Fruit fly (Drosophila melanogaster): ENCODE results near the gene CG3982.
A peak's percentile ranks its signal among the peaks of the same experiment; 100 is the strongest.

The CG3982 gene

DNA sequence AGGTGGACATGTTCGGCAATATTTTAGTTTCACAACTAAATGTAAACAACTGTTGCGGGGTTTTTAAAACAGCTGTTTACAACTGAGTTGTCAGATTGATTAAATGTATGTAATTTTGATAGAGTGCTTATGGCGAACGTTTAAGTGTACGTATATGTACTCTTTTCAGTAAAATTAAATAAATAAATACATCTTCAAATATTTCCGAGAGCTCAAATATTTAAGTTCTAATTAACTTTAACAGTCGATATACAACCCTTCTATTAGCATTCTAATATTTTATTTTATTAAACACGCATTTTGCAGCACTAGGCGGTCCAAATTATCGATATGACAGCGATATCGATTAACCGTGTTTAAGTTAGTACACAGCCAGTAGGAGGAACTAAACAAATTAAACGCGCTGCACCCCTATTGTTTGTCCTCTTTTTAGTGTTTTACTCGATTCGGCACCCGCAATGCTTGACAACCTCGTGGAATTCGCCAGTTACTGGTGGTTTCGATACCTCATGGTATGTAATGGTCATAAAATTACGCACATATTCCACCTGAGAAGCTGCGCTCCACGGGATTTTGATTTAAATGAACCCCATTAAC lies 34.4 kb upstream of the CG3982 start, which contains the start of the genes CG3448 and ghi (continued):
- TF ChIP-seq CG32532 (GFP tag; IDR thresholded peaks at IDR 0.05) = no peak; the same call in 1 of the 2 replicates
- TF ChIP-seq CG13287 (GFP tag; IDR thresholded peaks at IDR 0.05; ENCODE audit: partially characterized antibody) = peak; percentile 83
- TF ChIP-seq CG16815 (GFP tag; optimal IDR thresholded peaks at IDR 0.05) = no peak
- peak; percentile 22; the same call in 1 of the 2 replicates for TF ChIP-seq Rx (GFP tag; IDR thresholded peaks at IDR 0.05)
- no peak for TF ChIP-seq tll (GFP tag; optimal IDR thresholded peaks at IDR 0.05)
- TF ChIP-seq zfh1 (GFP tag; IDR thresholded peaks at IDR 0.05) = peak; percentile 67
- TF ChIP-seq CG34422 (GFP tag; IDR thresholded peaks at IDR 0.05) = peak; percentile 58; the same call in 1 of the 3 replicates
- 0 out of 2 replicates have a peak, but pooled peaks have one; percentile 13 for TF ChIP-seq CG17328 (GFP tag; IDR thresholded peaks at IDR 0.05)
- peak; percentile 51 for TF ChIP-seq CG8924 (tag; optimal IDR thresholded peaks at IDR 0.05)
- peak; percentile 72 for TF ChIP-seq BEAF-32 (GFP tag; optimal IDR thresholded peaks at IDR 0.05)
- no peak for TF ChIP-seq trh (GFP tag; optimal IDR thresholded peaks at IDR 0.05)
- peak in 1 of 2 experiments; percentile 28 for TF ChIP-seq insv (GFP tag; optimal IDR thresholded peaks at IDR 0.05)
- TF ChIP-seq pum (GFP tag; optimal IDR thresholded peaks at IDR 0.05) = peak; percentile 11
- no peak for TF ChIP-seq bowl (GFP tag; IDR thresholded peaks at IDR 0.05)
- peak; percentile 76 for TF ChIP-seq CG13296 (GFP tag; optimal IDR thresholded peaks at IDR 0.05)
- TF ChIP-seq pita (GFP tag; optimal IDR thresholded peaks at IDR 0.05) = no peak
- peak; percentile 86 for TF ChIP-seq CG14710 (tag; optimal IDR thresholded peaks at IDR 0.05)
- TF ChIP-seq CG17612 (GFP tag; IDR thresholded peaks at IDR 0.05) = no peak
- peak; percentile 17 for TF ChIP-seq Camta (GFP tag; optimal IDR thresholded peaks at IDR 0.05)
- no peak for TF ChIP-seq ab (GFP tag; optimal IDR thresholded peaks at IDR 0.05)
- peak; percentile 45; the same call in 1 of the 2 replicates for TF ChIP-seq tna (GFP tag; IDR thresholded peaks at IDR 0.05; ENCODE audit: partially characterized antibody)
- TF ChIP-seq al (GFP tag; IDR thresholded peaks at IDR 0.05) = peak; percentile 59; the same call in 1 of the 2 replicates
- TF ChIP-seq CG18619 (GFP tag; optimal IDR thresholded peaks at IDR 0.05) = peak; percentile 1
- no peak for TF ChIP-seq HLH3B (GFP tag; IDR thresholded peaks at IDR 0.05)
- peak; percentile 64 for TF ChIP-seq HHEX (GFP tag; optimal IDR thresholded peaks at IDR 0.05)
- TF ChIP-seq CG1529 (GFP tag; optimal IDR thresholded peaks at IDR 0.05) = no peak
- no peak for TF ChIP-seq dati (GFP tag; IDR thresholded peaks at IDR 0.05)
- peak; percentile 3 for TF ChIP-seq CG8290 (GFP tag; optimal IDR thresholded peaks at IDR 0.05)
- TF ChIP-seq CG8290 (tag; optimal IDR thresholded peaks at IDR 0.05) = peak in 1 of 2 experiments; percentile 65
- peak; percentile 62 for TF ChIP-seq hbn (GFP tag; IDR thresholded peaks at IDR 0.05; ENCODE audit: partially characterized antibody)
- TF ChIP-seq CG17186 (GFP tag; optimal IDR thresholded peaks at IDR 0.05) = peak; percentile 22
- TF ChIP-seq Atf-2 (GFP tag; optimal IDR thresholded peaks at IDR 0.05) = no peak
- no peak for TF ChIP-seq sim (GFP tag; IDR thresholded peaks at IDR 0.05)
- peak; percentile 63; the same call in 1 of the 2 replicates for TF ChIP-seq CG11247 (GFP tag; IDR thresholded peaks at IDR 0.05)
- peak; percentile 28 for TF ChIP-seq Dip3 (GFP tag; optimal IDR thresholded peaks at IDR 0.05)
- TF ChIP-seq CG18011 (GFP tag; optimal IDR thresholded peaks at IDR 0.05) = peak; percentile 46
- TF ChIP-seq CG9932 (GFP tag; IDR thresholded peaks at IDR 0.05) = peak; percentile 61
- no peak for TF ChIP-seq ato (GFP tag; IDR thresholded peaks at IDR 0.05; ENCODE audit: partially characterized antibody)
- TF ChIP-seq unpg (GFP tag; optimal IDR thresholded peaks at IDR 0.05) = peak; percentile 62
- no peak for TF ChIP-seq so (GFP tag; IDR thresholded peaks at IDR 0.05)
- peak; percentile 6 for TF ChIP-seq CG17912 (GFP tag; optimal IDR thresholded peaks at IDR 0.05)
- peak; percentile 65 for TF ChIP-seq Sox100B (GFP tag; optimal IDR thresholded peaks at IDR 0.05)
- no peak for TF ChIP-seq NK7.1 (GFP tag; optimal IDR thresholded peaks at IDR 0.05)
- no peak for TF ChIP-seq CkIIα-i1 (GFP tag; IDR thresholded peaks at IDR 0.05)
- TF ChIP-seq CG9727 (GFP tag; optimal IDR thresholded peaks at IDR 0.05) = peak; percentile 35
- TF ChIP-seq jing (GFP tag; optimal IDR thresholded peaks at IDR 0.05) = no peak
- TF ChIP-seq CG11456 (GFP tag; IDR thresholded peaks at IDR 0.05) = peak; percentile 58; the same call in 1 of the 3 replicates
- no peak for TF ChIP-seq Atf3 (GFP tag; optimal IDR thresholded peaks at IDR 0.05)
- TF ChIP-seq CG10565 (GFP tag; optimal IDR thresholded peaks at IDR 0.05) = no peak
- TF ChIP-seq Eip74EF (GFP tag; optimal IDR thresholded peaks at IDR 0.05) = peak; percentile 1 to 54

Measured in whole organism, embryonic.